Fruit fly (Drosophila melanogaster): ENCODE measurements around the gene CG9109.
A peak's percentile ranks its signal among the peaks of the same experiment; 100 is the strongest.

Gene CG9109

dm6 chr2L:6031838-6032237 is 2.4 kb downstream of the CG9109 start:
- TF ChIP-seq EcR (GFP tag; optimal IDR thresholded peaks at IDR 0.05) (peak; percentile 40), CG4496 (GFP tag; IDR thresholded peaks at IDR 0.05) (peak; percentile 60; the same call in 1 of the 3 replicates), gl (tag; optimal IDR thresholded peaks at IDR 0.05) (no peak), CG8159 (tag; optimal IDR thresholded peaks at IDR 0.05) (peak; percentile 69), rn (GFP tag; IDR thresholded peaks at IDR 0.05) (no peak), D1 (tag; optimal IDR thresholded peaks at IDR 0.05) (no peak), Snoo (tag; optimal IDR thresholded peaks at IDR 0.05) (no peak), Ets98B (GFP tag; IDR thresholded peaks at IDR 0.05) (peak; percentile 69), Pif1B (GFP tag; optimal IDR thresholded peaks at IDR 0.05) (no peak), CG12605 (GFP tag; IDR thresholded peaks at IDR 0.05) (no peak), CG34367 (tag; optimal IDR thresholded peaks at IDR 0.05) (peak; percentile 45), CG14655 (GFP tag; optimal IDR thresholded peaks at IDR 0.05) (no peak), CG17806 (tag; optimal IDR thresholded peaks at IDR 0.05) (peak; percentile 44), CG15710 (tag; optimal IDR thresholded peaks at IDR 0.05) (peak; percentile 56), fd96Ca (GFP tag; IDR thresholded peaks at IDR 0.05) (peak; percentile 28; the same call in 1 of the 3 replicates), CG9948 (tag; optimal IDR thresholded peaks at IDR 0.05) (peak; percentile 29), CG13204 (GFP tag; optimal IDR thresholded peaks at IDR 0.05) (no peak), CG10348 (GFP tag; IDR thresholded peaks at IDR 0.05) (no peak)

dm6 chr2L:6028712-6029111 is 5.5 kb downstream of the CG9109 start:
- TF ChIP-seq rn (GFP tag; IDR thresholded peaks at IDR 0.05) (no peak), Pif1A (GFP tag; optimal IDR thresholded peaks at IDR 0.05) (peak; percentile 6), CG12605 (GFP tag; IDR thresholded peaks at IDR 0.05) (peak; percentile 33; the same call in 1 of the 2 replicates), Pif1B (GFP tag; optimal IDR thresholded peaks at IDR 0.05) (no peak), CG34367 (tag; optimal IDR thresholded peaks at IDR 0.05) (peak; percentile 2)

- TF ChIP-seq Ets98B (GFP tag; IDR thresholded peaks at IDR 0.05) (no peak), CG15710 (tag; optimal IDR thresholded peaks at IDR 0.05) (no peak), CG9948 (tag; optimal IDR thresholded peaks at IDR 0.05) (no peak)
Observed at dm6 chr2L:6024345-6024907, 9.8 kb downstream of the CG9109 start, which contains the start of gene CG9107. TSS of gene CG9107 (minus strand) at chr2L:6024539.

- TF ChIP-seq CG32121 (GFP tag; IDR thresholded peaks at IDR 0.05) (no peak), Pif1A (GFP tag; optimal IDR thresholded peaks at IDR 0.05) (peak; percentile 65), CG8301 (tag; optimal IDR thresholded peaks at IDR 0.05) (peak; percentile 53), rn (GFP tag; IDR thresholded peaks at IDR 0.05) (no peak), CG9948 (tag; optimal IDR thresholded peaks at IDR 0.05) (peak; percentile 66), Pif1B (GFP tag; optimal IDR thresholded peaks at IDR 0.05) (peak; percentile 74), gl (tag; optimal IDR thresholded peaks at IDR 0.05) (peak; percentile 32), CG17806 (tag; optimal IDR thresholded peaks at IDR 0.05) (peak; percentile 76), CG34367 (tag; optimal IDR thresholded peaks at IDR 0.05) (peak; percentile 40), CG14655 (GFP tag; optimal IDR thresholded peaks at IDR 0.05) (peak; percentile 77), CG12605 (GFP tag; IDR thresholded peaks at IDR 0.05) (no peak), CG8159 (tag; optimal IDR thresholded peaks at IDR 0.05) (peak; percentile 83), CG15710 (tag; optimal IDR thresholded peaks at IDR 0.05) (peak; percentile 57), CG13204 (GFP tag; optimal IDR thresholded peaks at IDR 0.05) (peak; percentile 3), EcR (GFP tag; optimal IDR thresholded peaks at IDR 0.05) (no peak), CG10348 (GFP tag; IDR thresholded peaks at IDR 0.05) (no peak), fd96Ca (GFP tag; IDR thresholded peaks at IDR 0.05) (peak; percentile 51; the same call in 2 of the 3 replicates), CG4496 (GFP tag; IDR thresholded peaks at IDR 0.05) (0 out of 3 replicates have a peak, but pooled peaks have one; percentile 20), D1 (tag; optimal IDR thresholded peaks at IDR 0.05) (peak; percentile 16), Snoo (tag; optimal IDR thresholded peaks at IDR 0.05) (peak; percentile 59)
Observed at dm6 chr2L:6022793-6023192, 11.4 kb downstream of the CG9109 start.

- no peak for TF ChIP-seq CG8159 (tag; optimal IDR thresholded peaks at IDR 0.05)
- TF ChIP-seq Pif1A (GFP tag; optimal IDR thresholded peaks at IDR 0.05) = no peak
- no peak for TF ChIP-seq CG14655 (GFP tag; optimal IDR thresholded peaks at IDR 0.05)
- TF ChIP-seq CG9948 (tag; optimal IDR thresholded peaks at IDR 0.05) = no peak
- TF ChIP-seq CG15710 (tag; optimal IDR thresholded peaks at IDR 0.05) = no peak
- TF ChIP-seq EcR (GFP tag; optimal IDR thresholded peaks at IDR 0.05) = no peak
- TF ChIP-seq CG4496 (GFP tag; IDR thresholded peaks at IDR 0.05) = no peak
- no peak for TF ChIP-seq rn (GFP tag; IDR thresholded peaks at IDR 0.05)
- TF ChIP-seq CG32121 (GFP tag; IDR thresholded peaks at IDR 0.05) = no peak
- TF ChIP-seq fd96Ca (GFP tag; IDR thresholded peaks at IDR 0.05) = no peak
- no peak for TF ChIP-seq Snoo (tag; optimal IDR thresholded peaks at IDR 0.05)
Observed at dm6 chr2L:6020535-6020934, 13.7 kb downstream of the CG9109 start, which contains the start of gene CG13996. TSS of gene CG13996 (plus strand) at chr2L:6020835.

dm6 chr2L:6019352-6020131 is 14.7 kb downstream of the CG9109 start, which contains the start of gene H2.0:
TSS of gene H2.0 (minus strand) at chr2L:6019402.
- TF ChIP-seq fd96Ca (GFP tag; IDR thresholded peaks at IDR 0.05) (0 out of 3 replicates have a peak, but pooled peaks have one; percentile 17), CG8301 (tag; optimal IDR thresholded peaks at IDR 0.05) (peak; percentile 79), CG10348 (GFP tag; IDR thresholded peaks at IDR 0.05) (no peak), CG12605 (GFP tag; IDR thresholded peaks at IDR 0.05) (no peak), CG13204 (GFP tag; optimal IDR thresholded peaks at IDR 0.05) (peak; percentile 10), rn (GFP tag; IDR thresholded peaks at IDR 0.05) (0 out of 2 replicates have a peak, but pooled peaks have one; percentile 17), CG32121 (GFP tag; IDR thresholded peaks at IDR 0.05) (no peak), Pif1A (GFP tag; optimal IDR thresholded peaks at IDR 0.05) (peak; percentile 55), Ets98B (GFP tag; IDR thresholded peaks at IDR 0.05) (peak; percentile 21; the same call in 1 of the 2 replicates), CG8159 (tag; optimal IDR thresholded peaks at IDR 0.05) (peak; percentile 73), D1 (tag; optimal IDR thresholded peaks at IDR 0.05) (no peak), CG9948 (tag; optimal IDR thresholded peaks at IDR 0.05) (peak; percentile 62), gl (tag; optimal IDR thresholded peaks at IDR 0.05) (peak; percentile 42), CG15710 (tag; optimal IDR thresholded peaks at IDR 0.05) (peak; percentile 75), EcR (GFP tag; optimal IDR thresholded peaks at IDR 0.05) (no peak), CG34367 (tag; optimal IDR thresholded peaks at IDR 0.05) (no peak), CG4496 (GFP tag; IDR thresholded peaks at IDR 0.05) (no peak; the same call in 2 of the 3 replicates), CG14655 (GFP tag; optimal IDR thresholded peaks at IDR 0.05) (peak; percentile 79), Snoo (tag; optimal IDR thresholded peaks at IDR 0.05) (no peak), CG17806 (tag; optimal IDR thresholded peaks at IDR 0.05) (no peak), Pif1B (GFP tag; optimal IDR thresholded peaks at IDR 0.05) (peak; percentile 75)
